6 worm cellular contexts compared by ENCODE assay signal in the genomic region with DNA sequence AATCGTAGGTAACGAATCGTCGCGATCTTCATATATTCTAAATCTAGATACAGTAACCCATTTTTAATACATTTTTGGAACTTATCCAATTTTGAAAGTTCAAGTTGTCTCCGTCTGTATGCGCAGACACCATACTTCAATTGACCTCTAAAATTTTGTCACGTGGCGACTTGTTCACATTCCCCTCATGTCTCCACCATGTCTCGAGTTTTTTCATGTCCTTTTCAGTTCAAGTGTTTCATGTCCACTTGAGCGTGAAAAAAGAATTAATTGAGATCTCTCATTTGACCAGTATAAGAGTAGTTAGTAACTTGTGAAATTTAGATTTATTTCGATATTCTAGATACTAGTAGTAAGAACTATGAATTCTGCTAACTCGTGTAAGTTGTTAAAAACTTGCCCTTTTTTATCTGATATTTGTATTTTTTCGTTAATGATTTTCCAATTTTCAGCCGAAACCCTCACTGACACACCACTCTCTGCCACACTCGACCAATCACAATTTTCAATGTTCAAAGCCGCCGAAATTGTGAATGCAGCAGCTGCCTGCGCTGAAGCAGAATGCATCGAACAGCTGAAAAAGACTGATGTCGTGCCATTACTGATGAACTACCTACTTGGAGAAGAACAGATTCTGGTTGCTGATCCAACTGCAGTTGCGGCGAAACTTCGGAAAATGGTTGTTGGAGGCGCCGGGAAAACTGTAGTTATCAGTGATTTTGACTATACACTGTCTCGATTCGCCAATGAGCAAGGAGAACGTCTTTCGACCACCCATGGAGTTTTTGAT.
TF ChIP-seq lines count a peak whose summit lies in the region.

No protein-coding gene starts in this region.

TF ChIP-seq in whole organism, L1 larva, 84 proteins besides CTCF, POLR2A, EP300 and RAD21 (continues in another document):
- TF ChIP-seq lin-13 (GFP tag; optimal IDR thresholded peaks at IDR 0.05; lab: Kevin White, UChicago), result no peak
- peak; percentile 1 for TF ChIP-seq F16B12.6 (tag; optimal IDR thresholded peaks at IDR 0.05; lab: Kevin White, UChicago)
- no peak for TF ChIP-seq zip-4 (GFP tag; optimal IDR thresholded peaks at IDR 0.05; lab: Kevin White, UChicago)
- TF ChIP-seq ceh-63 (GFP tag; optimal IDR thresholded peaks at IDR 0.05; lab: Kevin White, UChicago), result no peak
- no peak for TF ChIP-seq sox-4 (tag; optimal IDR thresholded peaks at IDR 0.05; lab: Kevin White, UChicago)
- peak in 2 of 3 experiments; percentile 25 for TF ChIP-seq dpl-1 (GFP tag; optimal IDR thresholded peaks at IDR 0.05; lab: Kevin White, UChicago)
- no peak for TF ChIP-seq pax-3 (tag; optimal IDR thresholded peaks at IDR 0.05; lab: Kevin White, UChicago)
- no peak for TF ChIP-seq unc-130 (tag; optimal IDR thresholded peaks at IDR 0.05; lab: Kevin White, UChicago)
- TF ChIP-seq Y116A8C.19 (tag; optimal IDR thresholded peaks at IDR 0.05; lab: Kevin White, UChicago; ENCODE audit: borderline replicate concordance), result no peak
- no peak for TF ChIP-seq rnt-1 (tag; optimal IDR thresholded peaks at IDR 0.05; lab: Kevin White, UChicago)
- no peak for TF ChIP-seq fkh-4 (tag; optimal IDR thresholded peaks at IDR 0.05; lab: Kevin White, UChicago; ENCODE audit: borderline replicate concordance)
- no peak for TF ChIP-seq tlp-1 (tag; optimal IDR thresholded peaks at IDR 0.05; lab: Kevin White, UChicago)
- TF ChIP-seq egl-13 (tag; optimal IDR thresholded peaks at IDR 0.05; lab: Kevin White, UChicago), result no peak

TF ChIP-seq in whole organism, L2 larva, 48 proteins besides CTCF, POLR2A, EP300 and RAD21 (continues in another document):
- TF ChIP-seq R02D3.7 (tag; optimal IDR thresholded peaks at IDR 0.05; lab: Kevin White, UChicago) (no peak), lin-13 (GFP tag; optimal IDR thresholded peaks at IDR 0.05; lab: Kevin White, UChicago) (no peak), egl-27 (tag; optimal IDR thresholded peaks at IDR 0.05; lab: Kevin White, UChicago) (no peak), skn-1 (tag; optimal IDR thresholded peaks at IDR 0.05; lab: Kevin White, UChicago) (no peak), lin-39 (tag; optimal IDR thresholded peaks at IDR 0.05; lab: Kevin White, UChicago) (no peak), nhr-25 (tag; optimal IDR thresholded peaks at IDR 0.05; lab: Kevin White, UChicago) (peak; percentile 83), crh-2 (tag; optimal IDR thresholded peaks at IDR 0.05; lab: Kevin White, UChicago) (peak; percentile 25), ZK546.5 (tag; optimal IDR thresholded peaks at IDR 0.05; lab: Kevin White, UChicago) (no peak), nhr-6 (tag; optimal IDR thresholded peaks at IDR 0.05; lab: Kevin White, UChicago) (peak; percentile 57), ceh-16 (tag; optimal IDR thresholded peaks at IDR 0.05; lab: Kevin White, UChicago) (no peak), alr-1 (tag; optimal IDR thresholded peaks at IDR 0.05; lab: Kevin White, UChicago) (no peak), F13H6.1 (tag; optimal IDR thresholded peaks at IDR 0.05; lab: Kevin White, UChicago) (no peak), unc-39 (tag; optimal IDR thresholded peaks at IDR 0.05; lab: Kevin White, UChicago) (no peak), nhr-10 (tag; optimal IDR thresholded peaks at IDR 0.05; lab: Kevin White, UChicago) (no peak), ztf-11 (tag; optimal IDR thresholded peaks at IDR 0.05; lab: Kevin White, UChicago) (no peak)

TF ChIP-seq in whole organism, L3 larva, 47 proteins besides CTCF, POLR2A, EP300 and RAD21 (continues in another document):
- TF ChIP-seq nhr-237 (tag; optimal IDR thresholded peaks at IDR 0.05; lab: Kevin White, UChicago), result no peak
- TF ChIP-seq fkh-10 (GFP tag; optimal IDR thresholded peaks at IDR 0.05; lab: Kevin White, UChicago), result no peak
- TF ChIP-seq ztf-11 (tag; optimal IDR thresholded peaks at IDR 0.05; lab: Kevin White, UChicago), result no peak
- no peak for TF ChIP-seq pqm-1 (tag; optimal IDR thresholded peaks at IDR 0.05; lab: Kevin White, UChicago)
- TF ChIP-seq ama-1 (optimal IDR thresholded peaks at IDR 0.05; lab: Kevin White, UChicago), result peak; percentile 58
- no peak for TF ChIP-seq ceh-9 (tag; optimal IDR thresholded peaks at IDR 0.05; lab: Kevin White, UChicago)
- peak; percentile 22 for TF ChIP-seq mdl-1 (tag; optimal IDR thresholded peaks at IDR 0.05; lab: Kevin White, UChicago)
- TF ChIP-seq ztf-4 (tag; optimal IDR thresholded peaks at IDR 0.05; lab: Kevin White, UChicago), result no peak
- TF ChIP-seq mml-1 (tag; optimal IDR thresholded peaks at IDR 0.05; lab: Kevin White, UChicago), result no peak
- no peak for TF ChIP-seq ceh-82 (tag; optimal IDR thresholded peaks at IDR 0.05; lab: Kevin White, UChicago)
- TF ChIP-seq lin-39 (tag; optimal IDR thresholded peaks at IDR 0.05; lab: Kevin White, UChicago), result no peak
- TF ChIP-seq nhr-11 (tag; optimal IDR thresholded peaks at IDR 0.05; lab: Kevin White, UChicago), result no peak
- no peak for TF ChIP-seq eor-1 (tag; optimal IDR thresholded peaks at IDR 0.05; lab: Kevin White, UChicago)
- TF ChIP-seq tbx-2 (tag; optimal IDR thresholded peaks at IDR 0.05; lab: Kevin White, UChicago), result no peak
- TF ChIP-seq lin-15B (tag; optimal IDR thresholded peaks at IDR 0.05; lab: Kevin White, UChicago), result no peak

TF ChIP-seq in whole organism, L4 larva, 104 proteins besides CTCF, POLR2A, EP300 and RAD21 (continues in another document):
- no peak for TF ChIP-seq hif-1 (tag; optimal IDR thresholded peaks at IDR 0.05; lab: Kevin White, UChicago)
- no peak for TF ChIP-seq mxl-3 (GFP tag; optimal IDR thresholded peaks at IDR 0.05; lab: Kevin White, UChicago)
- TF ChIP-seq aha-1 (tag; lab: Kevin White, UChicago), result peak; percentile 15
- 0 out of 2 replicates have a peak, but pooled peaks have one; percentile 7 for TF ChIP-seq Y105C5A.15 (GFP tag; IDR thresholded peaks at IDR 0.05; lab: Robert Waterston, UW)
- TF ChIP-seq nhr-25 (tag; optimal IDR thresholded peaks at IDR 0.05; lab: Kevin White, UChicago; ENCODE audit: borderline replicate concordance, insufficient read depth), result peak; percentile 12
- peak; percentile 15 for TF ChIP-seq mep-1 (tag; optimal IDR thresholded peaks at IDR 0.05; lab: Kevin White, UChicago)
- peak in 1 of 2 experiments; percentile 42 for TF ChIP-seq mdl-1 (tag; optimal IDR thresholded peaks at IDR 0.05; lab: Kevin White, UChicago)
- TF ChIP-seq T20F7.1 (GFP tag; optimal IDR thresholded peaks at IDR 0.05; lab: Kevin White, UChicago), result no peak
- peak; percentile 88 for TF ChIP-seq hlh-30 (tag; optimal IDR thresholded peaks at IDR 0.05; lab: Kevin White, UChicago; ENCODE audit: insufficient read depth)
- TF ChIP-seq nhr-10 (tag; optimal IDR thresholded peaks at IDR 0.05; lab: Kevin White, UChicago), result peak; percentile 25
- TF ChIP-seq unc-62 (GFP tag; optimal IDR thresholded peaks at IDR 0.05 in 1 of 2; lab: Kevin White, UChicago), result peak in 1 of 2 experiments; percentile 68
- no peak for TF ChIP-seq unc-62 (tag; optimal IDR thresholded peaks at IDR 0.05; lab: Kevin White, UChicago)
- 0 out of 2 replicates have a peak, but pooled peaks have one; percentile 31 for TF ChIP-seq lim-7 (GFP tag; IDR thresholded peaks at IDR 0.05; lab: Robert Waterston, UW)

TF ChIP-seq in whole organism, late embryonic, 69 proteins besides CTCF, POLR2A, EP300 and RAD21:
- TF ChIP-seq tbx-2 (tag; optimal IDR thresholded peaks at IDR 0.05; lab: Kevin White, UChicago) (no peak), hlh-30 (tag; optimal IDR thresholded peaks at IDR 0.05; lab: Kevin White, UChicago; ENCODE audit: insufficient read depth) (peak; percentile 30)

TF ChIP-seq in whole organism, young adult, 124 proteins besides CTCF, POLR2A, EP300 and RAD21:
- 0 out of 2 replicates have a peak, but pooled peaks have one; percentile 6 for TF ChIP-seq zfh-2 (GFP tag; conservative IDR thresholded peaks at IDR 0.05; lab: Robert Waterston, UW)
- TF ChIP-seq ceh-100 (GFP tag; IDR thresholded peaks at IDR 0.05; lab: Robert Waterston, UW), result no peak
- TF ChIP-seq rec-8 (tag; optimal IDR thresholded peaks at IDR 0.05; lab: Kevin White, UChicago), result no peak
- TF ChIP-seq F10E7.11 (tag; optimal IDR thresholded peaks at IDR 0.05; lab: Kevin White, UChicago), result no peak
- no peak for TF ChIP-seq lsl-1 (GFP tag; optimal IDR thresholded peaks at IDR 0.05; lab: Kevin White, UChicago)
- TF ChIP-seq hsf-1 (GFP tag; IDR thresholded peaks at IDR 0.05; lab: Robert Waterston, UW), result no peak
- no peak for TF ChIP-seq dox-1 (GFP tag; IDR thresholded peaks at IDR 0.05; lab: Robert Waterston, UW)
- TF ChIP-seq K12H6.12 (tag; optimal IDR thresholded peaks at IDR 0.05; lab: Kevin White, UChicago), result no peak
- TF ChIP-seq lin-40 (tag; optimal IDR thresholded peaks at IDR 0.05; lab: Kevin White, UChicago), result peak; percentile 25
- TF ChIP-seq chd-7 (tag; optimal IDR thresholded peaks at IDR 0.05; lab: Kevin White, UChicago), result peak; percentile 7
- TF ChIP-seq let-526 (GFP tag; IDR thresholded peaks at IDR 0.05; lab: Robert Waterston, UW), result no peak
- no peak for TF ChIP-seq nhr-90 (tag; optimal IDR thresholded peaks at IDR 0.05; lab: Kevin White, UChicago)
- no peak for TF ChIP-seq pha-4 (tag; optimal IDR thresholded peaks at IDR 0.05; lab: Kevin White, UChicago)
- 0 out of 2 replicates have a peak, but pooled peaks have one; percentile 58 for TF ChIP-seq ceh-58 (GFP tag; IDR thresholded peaks at IDR 0.05; lab: Robert Waterston, UW)
- no peak for TF ChIP-seq tbp1 (GFP tag; optimal IDR thresholded peaks at IDR 0.05; lab: Kevin White, UChicago)
- no peak for TF ChIP-seq unc-130 (GFP tag; optimal IDR thresholded peaks at IDR 0.05; lab: Kevin White, UChicago)
- TF ChIP-seq die-1 (tag; optimal IDR thresholded peaks at IDR 0.05; lab: Kevin White, UChicago), result no peak
- TF ChIP-seq ceh-27 (GFP tag; optimal IDR thresholded peaks at IDR 0.05; lab: Kevin White, UChicago), result peak; percentile 86
